Fruit fly (Drosophila melanogaster): ENCODE results near the gene CG1965.
A peak's percentile ranks its signal among the peaks of the same experiment; 100 is the strongest.

The CG1965 gene

DNA sequence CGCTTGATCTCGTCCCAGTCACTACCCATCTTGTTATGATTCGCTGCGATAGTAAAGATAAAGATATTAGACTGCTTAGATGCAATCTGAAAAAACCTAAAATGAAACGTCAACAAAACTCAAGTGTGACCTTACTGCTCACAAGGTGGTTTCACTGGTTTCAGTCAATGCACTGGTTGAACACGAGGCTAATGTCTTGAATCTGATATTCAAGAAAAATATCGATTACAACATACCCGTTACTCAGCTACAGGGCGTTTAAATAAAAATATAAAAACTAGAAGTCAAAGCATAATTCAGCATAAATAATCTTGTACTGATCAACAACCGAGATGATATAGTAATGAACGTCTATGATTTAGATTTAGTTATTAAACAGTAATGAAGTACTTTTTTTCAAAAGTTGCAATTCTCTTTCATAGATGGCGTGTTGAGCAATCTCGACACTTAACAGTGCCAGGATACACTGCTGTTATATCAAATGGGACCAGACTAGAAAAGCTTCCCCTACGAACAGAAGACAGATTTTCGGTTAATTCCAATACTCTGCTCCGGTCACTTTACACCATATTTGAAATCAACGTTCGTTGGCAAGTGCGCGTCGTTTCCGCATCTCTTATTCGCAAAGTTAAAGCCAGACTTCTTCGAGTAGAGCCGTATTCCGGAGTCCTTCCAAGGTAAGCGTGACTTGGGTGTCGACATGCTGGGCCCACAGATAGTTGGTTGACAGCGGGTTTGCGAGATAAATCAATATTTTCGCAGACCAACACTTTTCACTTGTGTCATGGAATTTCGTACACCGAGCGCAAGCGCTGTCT lies 7.3 kb downstream of the CG1965 start, which contains the start of the genes Ufl1 and CG1943:
Ufl1 (minus strand) TSS at position 156 of the 818 bp plus-strand sequence.
CG1943 (plus strand) TSS at position 563 of the 818 bp plus-strand sequence.
- TF ChIP-seq vri (GFP tag; optimal IDR thresholded peaks at IDR 0.05): peak; percentile 25
- TF ChIP-seq Hr39 (GFP tag; optimal IDR thresholded peaks at IDR 0.05): no peak
- no peak for TF ChIP-seq Eip93F (GFP tag; optimal IDR thresholded peaks at IDR 0.05)
- TF ChIP-seq Smox (GFP tag; optimal IDR thresholded peaks at IDR 0.05): no peak
- TF ChIP-seq Ets96B (tag; optimal IDR thresholded peaks at IDR 0.05): no peak
- TF ChIP-seq ss (GFP tag; optimal IDR thresholded peaks at IDR 0.05): peak in 1 of 2 experiments; percentile 42
- no peak for TF ChIP-seq CG8632 (GFP tag; optimal IDR thresholded peaks at IDR 0.05)
- peak; percentile 74 for TF ChIP-seq achi (GFP tag; optimal IDR thresholded peaks at IDR 0.05)
- TF ChIP-seq svp (GFP tag): peak; percentile 69
- TF ChIP-seq Sox102F (GFP tag; optimal IDR thresholded peaks at IDR 0.05): no peak
- peak; percentile 19 for TF ChIP-seq Lpt (GFP tag; optimal IDR thresholded peaks at IDR 0.05)
- no peak for TF ChIP-seq CG15336 (GFP tag; IDR thresholded peaks at IDR 0.05)
- no peak for TF ChIP-seq CG6276 (GFP tag; optimal IDR thresholded peaks at IDR 0.05)
- no peak for TF ChIP-seq CG6808 (GFP tag; optimal IDR thresholded peaks at IDR 0.05)
- no peak for TF ChIP-seq CG6163 (GFP tag; IDR thresholded peaks at IDR 0.05)
- no peak for TF ChIP-seq Sox15 (GFP tag; optimal IDR thresholded peaks at IDR 0.05)
- no peak for TF ChIP-seq CG11902 (GFP tag; optimal IDR thresholded peaks at IDR 0.05)
- no peak for TF ChIP-seq eg (GFP tag; IDR thresholded peaks at IDR 0.05)
- no peak for TF ChIP-seq CG6792 (GFP tag; optimal IDR thresholded peaks at IDR 0.05)
- peak; percentile 46 for TF ChIP-seq CG6854 (GFP tag; optimal IDR thresholded peaks at IDR 0.05)
- TF ChIP-seq CG31627 (GFP tag; optimal IDR thresholded peaks at IDR 0.05): peak; percentile 21
- peak; percentile 63 for TF ChIP-seq fkh (GFP tag; optimal IDR thresholded peaks at IDR 0.05)
- peak; percentile 44 for TF ChIP-seq CG1621 (tag; optimal IDR thresholded peaks at IDR 0.05)
- no peak for TF ChIP-seq salr (GFP tag; optimal IDR thresholded peaks at IDR 0.05)
- no peak for TF ChIP-seq CG9139 (GFP tag; optimal IDR thresholded peaks at IDR 0.05)
- TF ChIP-seq CG16779 (tag; optimal IDR thresholded peaks at IDR 0.05): peak; percentile 56
- TF ChIP-seq CG7368 (GFP tag; optimal IDR thresholded peaks at IDR 0.05): no peak
- TF ChIP-seq esn (GFP tag; optimal IDR thresholded peaks at IDR 0.05): peak; percentile 29
- TF ChIP-seq Eip75B (GFP tag; optimal IDR thresholded peaks at IDR 0.05): peak; percentile 3
- TF ChIP-seq fd85E (GFP tag; optimal IDR thresholded peaks at IDR 0.05): no peak
- TF ChIP-seq CG3919 (GFP tag; optimal IDR thresholded peaks at IDR 0.05): peak; percentile 35
- no peak for TF ChIP-seq Hr4 (GFP tag; optimal IDR thresholded peaks at IDR 0.05)
- TF ChIP-seq net (GFP tag; optimal IDR thresholded peaks at IDR 0.05): peak; percentile 37
- no peak for TF ChIP-seq CG32006 (GFP tag; optimal IDR thresholded peaks at IDR 0.05)
- peak; percentile 26 for TF ChIP-seq lz (GFP tag; optimal IDR thresholded peaks at IDR 0.05)
- TF ChIP-seq OdsH (GFP tag; optimal IDR thresholded peaks at IDR 0.05): no peak
- peak; percentile 60 for TF ChIP-seq Eip78C (GFP tag)
- TF ChIP-seq CG8119 (GFP tag; IDR thresholded peaks at IDR 0.05): no peak
- no peak for TF ChIP-seq CG8319 (GFP tag; optimal IDR thresholded peaks at IDR 0.05)
- TF ChIP-seq Hr38 (GFP tag; optimal IDR thresholded peaks at IDR 0.05): no peak
- TF ChIP-seq CG3032 (tag; optimal IDR thresholded peaks at IDR 0.05): no peak

DNA sequence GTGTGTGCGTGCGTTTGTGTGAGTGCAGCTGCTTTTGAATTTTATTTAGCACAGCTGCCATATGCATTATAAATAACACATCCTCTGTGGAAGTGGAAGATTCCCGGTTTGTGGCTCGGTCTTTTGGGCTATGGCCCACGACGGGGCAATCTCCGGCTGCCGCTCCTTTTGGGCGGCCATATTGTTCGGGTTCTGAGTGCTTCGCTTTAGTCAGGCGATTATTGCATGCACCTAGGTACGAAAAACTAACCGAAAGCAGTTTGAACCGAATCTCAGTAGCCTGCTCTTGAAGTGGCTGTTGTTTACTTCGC lies 7.9 kb downstream of the CG1965 start:
- TF ChIP-seq Sox14 (GFP tag; optimal IDR thresholded peaks at IDR 0.05) (no peak), dsx (GFP tag; optimal IDR thresholded peaks at IDR 0.05; ENCODE audit: poor library complexity, severe bottlenecking) (peak; percentile 4), CG10631 (GFP tag; optimal IDR thresholded peaks at IDR 0.05) (no peak), fkh (GFP tag; optimal IDR thresholded peaks at IDR 0.05) (no peak), Sox102F (GFP tag; optimal IDR thresholded peaks at IDR 0.05) (no peak), net (GFP tag; optimal IDR thresholded peaks at IDR 0.05) (no peak), CG8632 (GFP tag; optimal IDR thresholded peaks at IDR 0.05) (no peak), ss (GFP tag; optimal IDR thresholded peaks at IDR 0.05) (no peak), pdm3 (GFP tag; optimal IDR thresholded peaks at IDR 0.05) (no peak), Eip78C (GFP tag) (peak; percentile 17)

Measured in whole organism, prepupa.